Fruit fly (Drosophila melanogaster): ENCODE data around the gene slou.

DNA sequence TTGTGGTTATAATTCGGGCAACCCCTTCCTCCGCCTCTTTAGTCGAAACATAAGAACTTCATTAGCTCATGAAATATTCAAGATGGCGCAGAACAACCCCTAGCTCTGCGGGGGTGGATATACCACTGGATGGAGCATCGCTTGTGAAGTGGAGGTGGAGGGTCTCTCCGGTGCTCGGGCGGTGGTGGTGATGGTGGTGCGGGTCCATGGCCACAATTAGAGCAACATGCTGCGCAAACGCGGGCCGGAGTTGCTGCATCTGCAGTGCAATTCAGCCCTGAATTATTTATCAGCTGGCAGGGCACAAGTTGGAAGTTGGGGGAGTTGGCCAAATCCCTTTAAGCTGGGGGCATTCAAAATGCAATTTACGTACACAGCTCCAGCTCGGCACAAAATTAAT lies 46.0 kb downstream of the slou start:
- TF ChIP-seq CTCF (optimal IDR thresholded peaks at IDR 0.05) (no peak), CG8478 (optimal IDR thresholded peaks at IDR 0.05) (no peak)
